Fruit fly (Drosophila melanogaster): Measurements from ENCODE around the gene natalisin.

The natalisin gene

DNA sequence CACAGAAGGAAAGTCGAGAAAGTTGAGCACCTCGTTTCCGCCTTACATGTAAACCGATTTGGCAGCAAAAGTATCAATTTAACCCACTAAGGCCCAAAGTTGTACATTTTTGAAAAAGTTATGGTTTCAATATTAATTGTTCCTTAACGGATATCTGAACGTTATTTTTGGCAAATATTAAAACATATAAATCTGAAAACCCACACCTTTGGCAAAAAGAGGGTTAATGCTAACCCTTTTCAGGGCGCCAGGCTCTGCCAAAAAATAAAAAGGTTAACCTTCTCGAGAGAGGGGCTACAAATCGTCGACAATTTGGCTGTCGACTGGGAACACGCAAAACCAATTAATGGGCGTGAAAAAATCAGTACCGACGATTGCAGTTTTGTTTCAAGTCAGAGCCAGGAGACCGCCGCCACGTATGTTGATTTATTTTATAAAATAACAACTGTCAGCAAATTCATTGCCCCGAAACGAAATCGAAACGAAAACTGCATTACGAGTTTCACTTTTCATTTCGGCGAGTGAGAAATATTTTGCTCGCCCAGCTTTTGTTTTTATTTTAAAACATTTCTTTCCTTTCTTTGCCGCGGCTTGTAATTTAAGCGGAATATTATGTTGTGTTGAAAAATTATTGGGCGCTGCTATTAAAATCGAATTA is 1.1 kb downstream of the natalisin start:
- TF ChIP-seq pan (optimal IDR thresholded peaks at IDR 0.05) (no peak), psq (optimal IDR thresholded peaks at IDR 0.05) (no peak), CG8478 (optimal IDR thresholded peaks at IDR 0.05) (no peak), Dll (optimal IDR thresholded peaks at IDR 0.05) (no peak), usp (GFP tag; optimal IDR thresholded peaks at IDR 0.05) (no peak)

DNA sequence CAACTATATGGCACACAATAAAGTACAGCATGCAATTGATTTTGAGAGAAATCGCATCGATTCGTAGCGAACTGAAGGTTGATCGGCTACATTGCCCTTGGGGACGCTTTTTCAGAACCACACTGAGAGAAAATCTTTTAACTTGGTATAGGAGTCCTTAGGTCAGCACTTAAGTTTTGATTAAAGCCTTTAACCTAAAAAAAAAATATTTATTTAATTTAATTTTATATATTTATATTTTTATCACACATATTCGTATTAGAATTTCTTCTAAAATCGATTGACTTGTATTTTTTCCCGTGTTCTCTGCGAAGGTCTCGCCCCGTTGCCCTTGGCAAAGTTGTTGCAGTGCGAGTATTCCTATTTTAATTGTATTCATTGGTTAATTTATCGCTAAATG is 3.4 kb downstream of the natalisin start:
- TF ChIP-seq Dll (optimal IDR thresholded peaks at IDR 0.05): no peak
- no peak for TF ChIP-seq usp (GFP tag; optimal IDR thresholded peaks at IDR 0.05)

DNA sequence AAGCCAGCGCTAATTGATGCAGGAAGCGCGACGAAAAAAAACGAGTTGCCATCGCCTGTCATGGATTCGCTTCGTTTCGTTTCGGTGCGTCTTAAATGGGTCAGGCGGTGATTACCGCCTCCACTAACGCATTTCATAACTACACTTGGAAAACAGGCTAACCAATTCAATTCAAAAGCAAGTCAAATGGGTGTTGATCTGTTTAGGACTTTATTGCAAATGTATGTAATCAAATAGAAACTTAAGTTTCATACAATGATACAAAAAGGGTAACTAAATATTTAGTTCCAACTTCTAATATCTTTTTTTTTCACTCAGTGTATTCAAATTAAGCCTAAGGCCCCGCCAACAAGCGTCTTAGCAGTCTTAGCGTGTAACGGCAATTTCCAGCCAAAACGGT is 6.4 kb downstream of the natalisin start:
- TF ChIP-seq Dll (optimal IDR thresholded peaks at IDR 0.05): no peak
- TF ChIP-seq pan (optimal IDR thresholded peaks at IDR 0.05): no peak
- TF ChIP-seq EcR (GFP tag; optimal IDR thresholded peaks at IDR 0.05): no peak
- TF ChIP-seq psq (optimal IDR thresholded peaks at IDR 0.05): no peak
- TF ChIP-seq CG8478 (optimal IDR thresholded peaks at IDR 0.05): no peak
- TF ChIP-seq usp (GFP tag; optimal IDR thresholded peaks at IDR 0.05): no peak

DNA sequence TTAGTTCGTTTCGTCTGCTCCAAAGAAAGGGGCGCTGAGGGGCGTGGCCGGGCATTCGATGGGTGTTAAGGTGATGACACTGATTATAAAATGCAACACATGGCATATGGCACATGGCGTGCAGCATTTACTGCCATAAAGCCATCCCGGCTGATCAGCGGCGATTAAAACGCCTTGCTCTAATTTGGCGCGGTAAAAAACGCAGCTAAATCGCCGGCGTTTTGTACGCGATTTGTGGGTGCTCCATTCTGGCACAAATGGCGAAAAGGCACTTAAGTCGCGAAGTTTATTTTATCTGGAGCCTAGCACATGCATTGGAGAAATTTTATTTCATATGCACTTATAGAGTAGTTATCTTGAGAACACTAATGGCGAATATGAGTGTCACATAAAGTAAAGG is 7.1 kb downstream of the natalisin start:
- TF ChIP-seq usp (GFP tag; optimal IDR thresholded peaks at IDR 0.05) (no peak), EcR (GFP tag; optimal IDR thresholded peaks at IDR 0.05) (no peak), pan (optimal IDR thresholded peaks at IDR 0.05) (no peak), CG8478 (optimal IDR thresholded peaks at IDR 0.05) (no peak), Dll (optimal IDR thresholded peaks at IDR 0.05) (no peak), psq (optimal IDR thresholded peaks at IDR 0.05) (no peak)

DNA sequence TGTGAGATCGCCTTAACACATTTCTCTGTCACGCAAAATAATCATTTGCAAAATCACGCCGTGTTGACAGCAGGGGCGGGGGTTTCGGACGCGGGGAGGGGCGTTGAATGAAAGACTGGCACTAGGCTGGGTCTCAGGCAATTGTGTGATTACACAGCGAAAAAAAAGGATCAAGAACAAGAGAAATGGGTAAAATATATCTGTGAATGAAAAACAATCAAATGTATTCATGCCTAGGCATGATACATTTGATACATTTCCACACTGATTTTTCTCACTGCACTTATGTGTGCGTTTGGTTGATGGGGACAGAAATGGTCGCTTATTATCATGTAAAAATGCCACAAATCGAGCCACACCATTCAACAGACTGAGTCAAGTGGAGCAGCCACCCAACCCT is 8.1 kb downstream of the natalisin start:
- no peak for TF ChIP-seq EcR (GFP tag; optimal IDR thresholded peaks at IDR 0.05)
- no peak for TF ChIP-seq CG8478 (optimal IDR thresholded peaks at IDR 0.05)
- no peak for TF ChIP-seq psq (optimal IDR thresholded peaks at IDR 0.05)

DNA sequence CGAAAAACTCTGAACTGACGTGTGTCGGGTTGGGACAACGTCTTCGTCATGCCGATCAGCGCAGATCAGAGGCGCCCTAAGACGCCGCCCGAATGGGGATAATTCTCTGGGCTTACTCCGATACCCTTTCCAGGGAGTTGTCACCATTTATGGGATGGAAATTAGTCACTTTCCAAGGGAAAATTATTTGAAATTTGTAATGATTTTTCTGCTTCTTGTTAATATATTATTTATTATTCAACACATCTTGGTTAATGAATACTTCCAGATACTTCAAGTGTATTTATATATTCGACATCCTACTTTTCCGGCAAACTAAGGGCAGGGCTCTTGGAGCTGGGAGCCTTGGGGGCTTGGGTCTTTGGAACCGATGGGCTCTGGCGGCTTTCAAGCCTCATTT is 11.9 kb downstream of the natalisin start:
- no peak for TF ChIP-seq EcR (GFP tag; optimal IDR thresholded peaks at IDR 0.05)
- no peak for TF ChIP-seq CG8478 (optimal IDR thresholded peaks at IDR 0.05)
- no peak for TF ChIP-seq pan (optimal IDR thresholded peaks at IDR 0.05)

DNA sequence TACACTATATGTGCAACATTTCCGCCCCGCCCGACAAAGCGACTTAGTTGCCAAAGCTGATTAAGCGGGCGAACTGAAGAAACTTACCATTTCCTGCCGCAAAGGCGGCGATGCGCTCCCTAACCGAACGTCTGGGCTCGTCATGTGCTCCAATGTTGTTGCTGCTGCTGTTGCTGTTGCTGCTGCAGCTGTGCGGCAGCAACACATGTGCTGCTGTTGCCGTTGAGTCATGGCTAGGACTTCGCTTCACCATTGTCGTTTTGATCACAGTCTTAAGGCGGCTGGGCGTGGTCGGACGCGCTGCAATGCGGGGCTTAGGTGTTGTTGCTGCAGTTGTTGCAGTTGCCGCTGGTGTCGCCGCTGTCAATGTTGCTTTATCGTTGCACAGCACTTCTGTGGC is 13.5 kb downstream of the natalisin start:
- no peak for TF ChIP-seq usp (GFP tag; optimal IDR thresholded peaks at IDR 0.05)
- no peak for TF ChIP-seq psq (optimal IDR thresholded peaks at IDR 0.05)
- TF ChIP-seq pan (optimal IDR thresholded peaks at IDR 0.05): no peak
- no peak for TF ChIP-seq Dll (optimal IDR thresholded peaks at IDR 0.05)
- TF ChIP-seq EcR (GFP tag; optimal IDR thresholded peaks at IDR 0.05): no peak
- no peak for TF ChIP-seq CG8478 (optimal IDR thresholded peaks at IDR 0.05)

DNA sequence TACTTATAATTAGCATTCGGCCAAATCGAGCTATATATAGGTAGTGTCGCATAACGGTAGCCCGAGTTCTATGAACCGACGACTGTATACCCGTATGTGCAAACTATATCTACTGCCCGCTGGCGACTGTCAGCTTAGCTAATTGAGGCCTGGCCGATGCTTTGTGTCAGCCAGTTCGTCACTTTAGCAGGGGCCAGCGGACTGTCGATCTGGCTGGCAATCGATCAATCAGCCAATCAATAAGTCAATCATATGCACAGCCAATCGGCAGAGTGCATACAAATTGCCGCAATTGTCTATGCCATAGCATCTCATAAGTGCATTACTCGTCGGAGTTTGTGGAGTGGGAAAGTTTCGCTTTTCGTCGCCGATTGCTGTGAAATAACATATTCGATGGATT is 17.6 kb downstream of the natalisin start:
- TF ChIP-seq Dll (optimal IDR thresholded peaks at IDR 0.05): no peak
- no peak for TF ChIP-seq pan (optimal IDR thresholded peaks at IDR 0.05)
- no peak for TF ChIP-seq usp (GFP tag; optimal IDR thresholded peaks at IDR 0.05)
- TF ChIP-seq psq (optimal IDR thresholded peaks at IDR 0.05): no peak
- TF ChIP-seq EcR (GFP tag; optimal IDR thresholded peaks at IDR 0.05): peak in 1 of 2 experiments; percentile 10
- no peak for TF ChIP-seq CG8478 (optimal IDR thresholded peaks at IDR 0.05)

DNA sequence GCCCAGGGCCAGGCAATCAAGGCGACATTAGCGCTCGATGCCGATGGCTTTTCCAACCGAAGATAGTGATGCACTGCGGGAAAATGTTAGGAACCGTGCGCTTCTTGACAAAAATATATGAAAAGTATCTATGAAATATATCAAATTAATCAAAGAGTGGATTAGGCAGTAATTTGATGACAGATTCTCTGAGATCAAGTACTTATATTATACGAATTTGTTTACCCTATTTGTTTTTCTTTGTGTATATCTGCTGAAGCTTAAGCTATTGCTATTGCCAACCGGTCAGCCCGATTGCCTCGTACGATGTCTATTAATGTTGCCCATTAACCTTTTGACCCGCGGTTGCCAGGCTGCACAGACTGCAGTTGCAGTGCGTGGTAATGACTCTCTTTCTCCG is 18.1 kb downstream of the natalisin start:
- no peak for TF ChIP-seq EcR (GFP tag; optimal IDR thresholded peaks at IDR 0.05)
- TF ChIP-seq usp (GFP tag; optimal IDR thresholded peaks at IDR 0.05): no peak
- no peak for TF ChIP-seq CG8478 (optimal IDR thresholded peaks at IDR 0.05)
- no peak for TF ChIP-seq psq (optimal IDR thresholded peaks at IDR 0.05)
- no peak for TF ChIP-seq pan (optimal IDR thresholded peaks at IDR 0.05)
- TF ChIP-seq Dll (optimal IDR thresholded peaks at IDR 0.05): no peak

DNA sequence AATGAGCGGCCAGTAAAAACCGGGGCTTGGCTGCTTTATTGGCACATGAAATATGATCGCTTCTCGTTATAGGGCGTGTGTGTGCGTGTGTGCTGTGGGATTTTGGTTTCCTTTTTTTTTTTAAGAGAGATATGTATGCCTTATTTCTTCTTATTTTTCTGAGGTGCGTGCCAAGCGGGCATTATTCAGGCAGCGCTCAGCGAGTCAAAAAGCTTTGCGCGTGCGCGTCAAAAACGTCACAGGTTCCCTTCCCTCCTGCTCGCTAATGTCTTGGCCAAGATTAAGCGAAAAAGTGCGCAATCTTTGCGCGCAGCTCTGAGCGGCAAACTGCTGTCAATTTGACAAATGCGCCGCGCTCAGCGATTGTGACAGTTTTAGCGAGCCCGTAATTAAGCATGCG is 19.9 kb downstream of the natalisin start:
- no peak for TF ChIP-seq psq (optimal IDR thresholded peaks at IDR 0.05)
- no peak for TF ChIP-seq EcR (GFP tag; optimal IDR thresholded peaks at IDR 0.05)
- no peak for TF ChIP-seq CG8478 (optimal IDR thresholded peaks at IDR 0.05)
- TF ChIP-seq Dll (optimal IDR thresholded peaks at IDR 0.05): no peak
- TF ChIP-seq pan (optimal IDR thresholded peaks at IDR 0.05): no peak
- no peak for TF ChIP-seq usp (GFP tag; optimal IDR thresholded peaks at IDR 0.05)

DNA sequence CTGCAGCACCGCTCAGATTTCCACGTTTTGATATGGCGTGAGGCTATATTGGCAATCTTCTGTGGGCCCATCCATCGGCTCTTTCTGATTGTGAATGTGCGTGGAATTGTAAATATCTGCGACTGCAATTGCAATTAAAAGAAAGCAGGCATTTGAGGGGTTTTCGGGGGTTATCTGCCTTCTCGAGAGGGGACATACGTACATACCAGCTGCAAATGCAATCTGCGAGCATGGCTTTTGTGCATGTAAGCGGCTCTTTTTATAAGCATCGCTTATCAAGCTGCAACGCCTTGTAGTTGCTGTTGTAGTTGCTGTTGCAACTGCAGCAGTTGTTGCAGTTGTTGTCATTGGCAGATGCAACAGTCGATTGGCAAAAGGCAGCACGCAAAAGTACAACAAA is 23.1 kb downstream of the natalisin start:
- TF ChIP-seq Dll (optimal IDR thresholded peaks at IDR 0.05): no peak
- no peak for TF ChIP-seq usp (GFP tag; optimal IDR thresholded peaks at IDR 0.05)
- no peak for TF ChIP-seq psq (optimal IDR thresholded peaks at IDR 0.05)
- TF ChIP-seq pan (optimal IDR thresholded peaks at IDR 0.05): no peak
- TF ChIP-seq CG8478 (optimal IDR thresholded peaks at IDR 0.05): no peak
- no peak for TF ChIP-seq EcR (GFP tag; optimal IDR thresholded peaks at IDR 0.05)

DNA sequence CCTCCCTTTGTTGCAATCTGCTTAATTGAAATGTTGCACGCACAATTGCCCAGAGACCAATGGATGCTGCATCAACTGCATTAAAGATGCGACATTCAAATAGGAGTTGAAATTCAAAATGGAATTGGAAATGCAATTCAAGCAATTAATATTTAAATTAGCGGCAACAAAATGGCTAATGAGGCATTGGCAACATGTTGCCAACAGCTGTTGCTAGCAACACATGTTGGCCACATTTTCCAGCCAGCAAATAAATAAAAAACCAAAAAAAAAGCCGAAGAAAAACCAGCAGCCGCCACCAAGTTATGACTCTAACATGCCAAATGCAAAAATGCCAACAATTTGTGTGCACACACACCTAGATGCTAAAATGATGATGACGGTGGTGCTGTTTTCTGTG is 25.8 kb downstream of the natalisin start:
- no peak for TF ChIP-seq EcR (GFP tag; optimal IDR thresholded peaks at IDR 0.05)
- no peak for TF ChIP-seq Dll (optimal IDR thresholded peaks at IDR 0.05)
- TF ChIP-seq pan (optimal IDR thresholded peaks at IDR 0.05): no peak
- TF ChIP-seq CG8478 (optimal IDR thresholded peaks at IDR 0.05): no peak
- TF ChIP-seq psq (optimal IDR thresholded peaks at IDR 0.05): no peak
- no peak for TF ChIP-seq usp (GFP tag; optimal IDR thresholded peaks at IDR 0.05)

DNA sequence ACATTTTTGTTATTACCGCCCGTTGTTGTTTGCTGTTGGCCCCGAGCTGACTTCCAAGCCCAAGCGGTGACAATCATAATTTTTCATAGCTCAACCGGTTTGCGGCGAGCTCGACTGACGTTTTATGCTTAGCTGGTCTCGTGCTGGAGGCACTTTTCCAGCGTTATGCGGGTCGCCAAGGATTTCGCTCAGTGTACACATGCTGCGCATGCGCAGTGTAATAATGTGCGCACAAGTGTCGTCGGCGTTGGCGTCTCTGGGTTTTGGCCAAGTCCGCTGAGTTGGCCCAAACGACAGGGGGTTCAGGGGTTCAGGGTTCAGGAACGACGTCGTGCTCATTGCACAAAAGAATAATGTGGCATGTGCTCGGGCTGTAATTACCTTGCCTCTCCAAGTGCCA is 26.7 kb downstream of the natalisin start:
- no peak for TF ChIP-seq usp (GFP tag; optimal IDR thresholded peaks at IDR 0.05)
- no peak for TF ChIP-seq psq (optimal IDR thresholded peaks at IDR 0.05)
- TF ChIP-seq EcR (GFP tag; optimal IDR thresholded peaks at IDR 0.05): no peak
- no peak for TF ChIP-seq CG8478 (optimal IDR thresholded peaks at IDR 0.05)
- no peak for TF ChIP-seq pan (optimal IDR thresholded peaks at IDR 0.05)
- TF ChIP-seq Dll (optimal IDR thresholded peaks at IDR 0.05): no peak

All from whole organism.